Fruit fly (Drosophila melanogaster) whole organism, wandering third instar larva: ENCODE measurements around the gene Arts.

Experiments used
- Dif ChIP-seq: fragments of 200-275, 200-300 bp; sonication (Bioruptor generic); optimal IDR thresholded peaks from 2 replicates; lab custom pipeline; 2018; ENCODE audit warnings: missing biosample characterization, missing genetic modification characterization; ENCODE audit not compliant: partially characterized antibody
- Myc ChIP-seq: fragments of >200 bp; optimal IDR thresholded peaks from 2 replicates; lab custom pipeline; 2017
- Vsx2 ChIP-seq: fragments of 200-300, 225-300 bp; sonication (Bioruptor generic); optimal IDR thresholded peaks from 2 replicates; lab custom pipeline; 2018; ENCODE audit warnings: missing biosample characterization, missing genetic modification characterization; ENCODE audit not compliant: partially characterized antibody
- foxo ChIP-seq, 2 experiments: fragments of 200-800 bp; sonication (Bioruptor generic); optimal IDR thresholded peaks; 2 replicates in 1 of 2; 3 replicates in 1 of 2; lab custom pipeline; 2016 to 2017; ENCODE audit warnings: missing biosample characterization in 2 of 2, missing genetic modification characterization in 2 of 2
- lola ChIP-seq: fragments of >200 bp; optimal IDR thresholded peaks from 2 replicates; lab custom pipeline; 2017; ENCODE audit warnings: missing biosample characterization, missing genetic modification characterization
- psq ChIP-seq: fragments of 200-800 bp; sonication (Bioruptor generic); optimal IDR thresholded peaks from 3 replicates; lab custom pipeline; 2017; ENCODE audit warnings: missing biosample characterization, mild to moderate bottlenecking, missing genetic modification characterization, moderate library complexity
- tai ChIP-seq: sonication (Bioruptor generic); optimal IDR thresholded peaks from 2 replicates; lab custom pipeline; 2016; ENCODE audit warnings: missing biosample characterization, missing genetic modification characterization
- woc ChIP-seq: sonication (Bioruptor generic); optimal IDR thresholded peaks from 2 replicates; lab custom pipeline; 2016; ENCODE audit warnings: missing biosample characterization, mild to moderate bottlenecking, missing genetic modification characterization

Arts gene

dm6 chr3L:16657014-16657413 lies 54.4 kb downstream of the Arts start (continued):
- TF ChIP-seq Myc (lab: Kevin White, UChicago) (no peak), foxo (GFP tag; optimal IDR thresholded peaks at IDR 0.05; lab: Kevin White, UChicago) (peak in 1 of 2 experiments; percentile 42), tai (GFP tag; lab: Kevin White, UChicago) (no peak), Dif (GFP tag; lab: Kevin White, UChicago) (no peak), Vsx2 (GFP tag; lab: Kevin White, UChicago) (no peak), woc (GFP tag; lab: Kevin White, UChicago) (no peak), psq (GFP tag; lab: Kevin White, UChicago) (peak; percentile 34), lola (GFP tag; lab: Kevin White, UChicago) (no peak)
